Fruit fly (Drosophila melanogaster) Kc167 (cell line): ENCODE results near the gene CG18223.

ENCODE experiments used
- Myc ChIP-seq: fragments of >200 bp; optimal IDR thresholded peaks from 2 replicates; lab custom pipeline; 2017; ENCODE audit warnings: missing external identifiers
- h ChIP-seq: fragments of >200 bp; optimal IDR thresholded peaks from 3 replicates; lab custom pipeline; 2018; ENCODE audit warnings: missing external identifiers

DNA sequence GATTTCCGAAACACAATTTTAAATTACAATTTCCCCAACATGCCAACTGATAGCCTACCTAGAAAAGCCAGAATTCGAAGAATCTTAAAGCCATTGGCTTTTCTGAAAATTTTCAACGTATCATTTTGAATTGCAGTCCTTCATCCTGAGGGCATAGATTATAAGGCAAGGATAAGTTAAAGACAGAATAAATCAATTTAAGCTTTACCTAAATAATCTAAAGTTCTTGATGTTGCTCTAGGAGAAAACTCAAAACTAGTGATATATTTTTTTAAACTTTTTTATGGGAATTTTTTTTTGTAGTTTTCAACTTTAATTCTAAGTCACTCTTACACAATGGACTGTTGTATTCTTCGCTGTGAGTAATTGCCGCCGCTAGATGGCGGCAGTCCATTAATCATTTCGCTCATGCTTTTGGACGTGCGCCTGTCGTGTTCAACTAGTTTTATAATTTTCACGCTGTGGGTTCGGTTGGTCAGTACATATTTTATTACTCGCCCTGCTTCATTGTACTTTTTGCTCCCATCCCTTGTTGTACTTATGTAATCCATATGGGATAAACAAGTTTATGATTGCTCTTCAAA lies 5.9 kb downstream of the CG18223 start, which contains the start of gene COX6AL2:
- TF ChIP-seq h (lab: Kevin White, UChicago) (no peak), Myc (lab: Kevin White, UChicago) (no peak)
